Worm (Caenorhabditis elegans): ENCODE data around the gene Y39A1A.22.

DNA sequence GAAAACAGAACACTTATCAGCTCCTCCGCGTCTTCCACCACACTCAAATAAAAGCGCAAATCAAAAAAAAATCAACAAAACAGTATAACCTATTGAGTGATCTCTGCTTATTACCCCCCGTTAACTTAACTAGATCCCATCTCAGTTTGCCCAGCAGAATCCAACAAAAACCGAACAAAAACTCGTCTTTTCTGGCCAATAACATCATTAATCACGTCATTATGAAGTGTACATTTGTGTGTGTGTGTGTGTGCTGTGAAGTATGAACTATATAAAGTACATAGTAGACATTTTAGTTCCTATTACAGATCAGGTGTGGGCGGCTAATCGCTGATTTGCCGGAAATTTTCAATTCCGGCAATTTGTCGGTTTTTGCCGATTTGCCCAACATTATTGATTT, 11.2 kb upstream of the Y39A1A.22 start:
- TF ChIP-seq zag-1 (tag; optimal IDR thresholded peaks at IDR 0.05) (no peak), unc-62 (GFP tag; optimal IDR thresholded peaks at IDR 0.05) (no peak), lin-15B (tag; optimal IDR thresholded peaks at IDR 0.05) (no peak), ZK546.5 (tag; optimal IDR thresholded peaks at IDR 0.05) (no peak), skn-1 (tag; optimal IDR thresholded peaks at IDR 0.05) (no peak)
